Fruit fly (Drosophila melanogaster) whole organism, embryonic: Measurements from ENCODE around the gene CG32248.

ENCODE experiments used
- Abd-B ChIP-seq: fragments of 200-800 bp; sonication (Bioruptor generic); optimal IDR thresholded peaks from 2 replicates; lab custom pipeline; 2018; ENCODE audit warnings: missing biosample characterization, mild to moderate bottlenecking, missing genetic modification characterization, moderate library complexity
- Adf1 ChIP-seq: fragments of 200-800 bp; sonication (Bioruptor generic); IDR thresholded peaks from 2 replicates; pipeline ENCODE4 v1.3.6; 2022; ENCODE audit warnings: missing biosample characterization, missing genetic modification characterization
- Antp ChIP-seq: fragments of 200-800 bp; sonication (Bioruptor generic); optimal IDR thresholded peaks from 3 replicates; lab custom pipeline; 2016; ENCODE audit warnings: missing biosample characterization, missing genetic modification characterization
- CG10462 ChIP-seq: fragments of 200-800 bp; sonication (Bioruptor generic); optimal IDR thresholded peaks from 2 replicates; lab custom pipeline; 2016; ENCODE audit warnings: missing biosample characterization, missing genetic modification characterization
- CG11456 ChIP-seq: fragments of 200-800 bp; sonication (Bioruptor generic); IDR thresholded peaks from 3 replicates; pipeline ENCODE4 v1.3.6; 2022; ENCODE audit warnings: missing biosample characterization, missing genetic modification characterization
- CG13287 ChIP-seq: fragments of 200-800 bp; sonication (Bioruptor generic); IDR thresholded peaks from 2 replicates; pipeline ENCODE4 v1.3.6; 2022; ENCODE audit warnings: missing biosample characterization, missing genetic modification characterization; ENCODE audit not compliant: partially characterized antibody
- CG1529 ChIP-seq: fragments of 200-800 bp; sonication (Bioruptor generic); optimal IDR thresholded peaks from 3 replicates; lab custom pipeline; 2018; ENCODE audit warnings: missing biosample characterization, missing genetic modification characterization
- CG1792 ChIP-seq: fragments of 200-800 bp; sonication (Bioruptor generic); optimal IDR thresholded peaks from 2 replicates; lab custom pipeline; 2016; ENCODE audit warnings: missing biosample characterization, missing genetic modification characterization
- CG18599 ChIP-seq: fragments of 200-800 bp; sonication (Bioruptor generic); optimal IDR thresholded peaks from 3 replicates; lab custom pipeline; 2017; ENCODE audit warnings: missing biosample characterization, missing genetic modification characterization, mild to moderate bottlenecking, moderate library complexity, missing genetic modification reagents
- CG31365 ChIP-seq: fragments of 200-800 bp; sonication (Bioruptor generic); optimal IDR thresholded peaks from 2 replicates; lab custom pipeline; 2018; ENCODE audit warnings: missing biosample characterization, mild to moderate bottlenecking, missing genetic modification characterization
- CG31388 ChIP-seq: fragments of 200-800 bp; sonication (Bioruptor generic); optimal IDR thresholded peaks from 2 replicates; lab custom pipeline; 2016; ENCODE audit warnings: missing biosample characterization, missing genetic modification characterization
- CG34422 ChIP-seq: fragments of 200-800 bp; sonication (Bioruptor generic); IDR thresholded peaks from 3 replicates; pipeline ENCODE4 v1.3.6; 2022; ENCODE audit warnings: missing biosample characterization, missing genetic modification characterization
- CG6689 ChIP-seq: fragments of 200-800 bp; sonication (Bioruptor generic); IDR thresholded peaks from 2 replicates; pipeline ENCODE4 v1.3.6; 2022; ENCODE audit warnings: missing biosample characterization, missing genetic modification characterization
- CG7839 ChIP-seq: fragments of 200-800 bp; sonication (Bioruptor generic); optimal IDR thresholded peaks from 3 replicates; lab custom pipeline; 2018; ENCODE audit warnings: missing biosample characterization, mild to moderate bottlenecking, missing genetic modification characterization, moderate library complexity
- CG8290 ChIP-seq, 3 experiments: fragments of 200-800 bp; sonication (Bioruptor generic); optimal IDR thresholded peaks; 2 replicates each; lab custom pipeline; 2016 to 2019; ENCODE audit warnings: missing biosample characterization in 3 of 3, missing genetic modification characterization in 3 of 3, mild to moderate bottlenecking in 2 of 3, moderate library complexity in 1 of 3
- CG9609 ChIP-seq: fragments of 200-800 bp; sonication (Bioruptor generic); optimal IDR thresholded peaks from 3 replicates; lab custom pipeline; 2016; ENCODE audit warnings: missing biosample characterization, missing genetic modification characterization
- Camta ChIP-seq: fragments of 200-800 bp; sonication (Bioruptor generic); optimal IDR thresholded peaks from 2 replicates; lab custom pipeline; 2016; ENCODE audit warnings: missing biosample characterization, missing genetic modification characterization
- Dad ChIP-seq: fragments of 200-800 bp; sonication (Bioruptor generic); optimal IDR thresholded peaks from 3 replicates; lab custom pipeline; 2016; ENCODE audit warnings: missing biosample characterization, missing genetic modification characterization
- Deaf1 ChIP-seq: fragments of 200-800 bp; optimal IDR thresholded peaks from 3 replicates; lab custom pipeline; 2019; ENCODE audit warnings: missing biosample characterization, mild to moderate bottlenecking, missing genetic modification characterization, moderate library complexity
- Dek ChIP-seq: fragments of 200-800 bp; sonication (Bioruptor generic); optimal IDR thresholded peaks from 3 replicates; lab custom pipeline; 2019; ENCODE audit warnings: missing biosample characterization, mild to moderate bottlenecking, missing genetic modification characterization, moderate library complexity
- Ets65A ChIP-seq: fragments of 200-800 bp; sonication (Bioruptor generic); peaks from one replicate; lab custom pipeline; 2016; ENCODE audit warnings: missing biosample characterization, missing genetic modification characterization
- Fer1 ChIP-seq: fragments of 200-800 bp; sonication (Bioruptor generic); optimal IDR thresholded peaks from 2 replicates; lab custom pipeline; 2017; ENCODE audit warnings: missing biosample characterization, mild to moderate bottlenecking, missing genetic modification characterization
- Fer3 ChIP-seq: fragments of 200-800 bp; sonication (Bioruptor generic); optimal IDR thresholded peaks from 2 replicates; lab custom pipeline; 2018; ENCODE audit warnings: missing biosample characterization, mild to moderate bottlenecking, missing genetic modification characterization, moderate library complexity
- HHEX ChIP-seq: fragments of 200-800 bp; sonication (Bioruptor generic); optimal IDR thresholded peaks from 3 replicates; lab custom pipeline; 2017; ENCODE audit warnings: missing biosample characterization, mild to moderate bottlenecking, missing genetic modification characterization, missing genetic modification reagents
- Neu2 ChIP-seq: fragments of 200-800 bp; sonication (Bioruptor generic); optimal IDR thresholded peaks from 3 replicates; lab custom pipeline; 2016; ENCODE audit warnings: missing biosample characterization, missing genetic modification characterization, borderline replicate concordance
- PHDP ChIP-seq: fragments of 200-800 bp; sonication (Bioruptor generic); optimal IDR thresholded peaks from 3 replicates; lab custom pipeline; 2018; ENCODE audit warnings: missing biosample characterization, mild to moderate bottlenecking, missing genetic modification characterization, moderate library complexity
- Ptx1 ChIP-seq: fragments of 200-800 bp; sonication (Bioruptor generic); IDR thresholded peaks from 2 replicates; pipeline ENCODE4 v1.3.6; 2022; ENCODE audit warnings: missing biosample characterization, missing genetic modification characterization
- Sry-β ChIP-seq: fragments of 200-800 bp; sonication (Bioruptor generic); optimal IDR thresholded peaks from 2 replicates; lab custom pipeline; 2018; ENCODE audit warnings: missing biosample characterization, mild to moderate bottlenecking, missing genetic modification characterization, moderate library complexity
- Trl ChIP-seq, 3 experiments: fragments of >200 bp in 2 of 3; fragments of 200-800 bp in 1 of 3; sonication (Bioruptor generic) in 1 of 3; optimal IDR thresholded peaks; 2 replicates in 1 of 3; 3 replicates in 2 of 3; lab custom pipeline; 2016 to 2017; ENCODE audit warnings: missing biosample characterization in 1 of 3, missing genetic modification characterization in 1 of 3
- al ChIP-seq: fragments of 200-800 bp; sonication (Bioruptor generic); IDR thresholded peaks from 2 replicates; pipeline ENCODE4 v1.3.6; 2022; ENCODE audit warnings: missing biosample characterization, missing genetic modification characterization
- aop ChIP-seq: fragments of 200-800 bp; sonication (Bioruptor generic); IDR thresholded peaks from 2 replicates; pipeline ENCODE4 v1.3.6; 2022; ENCODE audit warnings: missing biosample characterization, missing genetic modification characterization
- bbx ChIP-seq: fragments of 200-800 bp; sonication (Bioruptor generic); IDR thresholded peaks from 2 replicates; pipeline ENCODE4 v1.3.6; 2022; ENCODE audit warnings: missing biosample characterization, missing genetic modification characterization; ENCODE audit not compliant: partially characterized antibody
- bcd ChIP-seq: fragments of 200-800 bp; sonication (Bioruptor generic); optimal IDR thresholded peaks from 2 replicates; lab custom pipeline; 2017; ENCODE audit warnings: missing biosample characterization, mild to moderate bottlenecking, missing genetic modification characterization
- bowl ChIP-seq: fragments of 200-800 bp; sonication (Bioruptor generic); IDR thresholded peaks from 2 replicates; pipeline ENCODE4 v1.3.6; 2022; ENCODE audit warnings: missing biosample characterization, missing genetic modification characterization
- btn ChIP-seq: fragments of 200-800 bp; sonication (Bioruptor generic); optimal IDR thresholded peaks from 2 replicates; lab custom pipeline; 2016; ENCODE audit warnings: missing biosample characterization, missing genetic modification characterization
- chif ChIP-seq, 2 experiments: fragments of 200-800 bp; sonication (Bioruptor generic); optimal IDR thresholded peaks; 3 replicates each; lab custom pipeline; 2016; ENCODE audit warnings: missing biosample characterization in 2 of 2, missing genetic modification characterization in 2 of 2
- crc ChIP-seq: fragments of 200-800 bp; sonication (Bioruptor generic); optimal IDR thresholded peaks from 2 replicates; lab custom pipeline; 2016; ENCODE audit warnings: missing biosample characterization, missing genetic modification characterization
- dati ChIP-seq: fragments of 200-800 bp; sonication (Bioruptor generic); IDR thresholded peaks from 2 replicates; pipeline ENCODE4 v1.3.6; 2022; ENCODE audit warnings: missing biosample characterization, missing genetic modification characterization
- disco-r ChIP-seq: fragments of 200-800 bp; sonication (Bioruptor generic); optimal IDR thresholded peaks from 2 replicates; lab custom pipeline; 2016; ENCODE audit warnings: missing biosample characterization, missing genetic modification characterization
- esg ChIP-seq: fragments of 200-800 bp; sonication (Bioruptor generic); conservative IDR thresholded peaks from 2 replicates; pipeline ENCODE4 v1.3.6; 2022; ENCODE audit warnings: missing biosample characterization, missing genetic modification characterization
- ewg ChIP-seq: fragments of 200-800 bp; sonication (Bioruptor generic); optimal IDR thresholded peaks from 3 replicates; lab custom pipeline; 2017; ENCODE audit warnings: mild to moderate bottlenecking, missing biosample characterization, missing genetic modification reagents, missing genetic modification characterization
- gce ChIP-seq: fragments of 200-800 bp; sonication (Bioruptor generic); IDR thresholded peaks from 3 replicates; pipeline ENCODE4 v1.3.6; 2022; ENCODE audit warnings: missing biosample characterization, missing genetic modification characterization
- gcm2 ChIP-seq: fragments of 200-800 bp; sonication (Bioruptor generic); optimal IDR thresholded peaks from 2 replicates; lab custom pipeline; 2016; ENCODE audit warnings: missing biosample characterization, missing genetic modification characterization
- lab ChIP-seq: fragments of 200-800 bp; sonication (Bioruptor generic); optimal IDR thresholded peaks from 3 replicates; lab custom pipeline; 2017; ENCODE audit warnings: missing biosample characterization, missing genetic modification characterization, mild to moderate bottlenecking, moderate library complexity, missing genetic modification reagents
- mld ChIP-seq: fragments of 200-800 bp; sonication (Bioruptor generic); IDR thresholded peaks from 3 replicates; pipeline ENCODE4 v1.3.6; 2022; ENCODE audit warnings: missing biosample characterization, missing genetic modification characterization; ENCODE audit not compliant: partially characterized antibody
- nau ChIP-seq: fragments of 200-800 bp; sonication (Bioruptor generic); optimal IDR thresholded peaks from 3 replicates; lab custom pipeline; 2017; ENCODE audit warnings: missing biosample characterization, mild to moderate bottlenecking, missing genetic modification characterization, missing genetic modification reagents
- seq ChIP-seq: fragments of 200-800 bp; sonication (Bioruptor generic); IDR thresholded peaks from 2 replicates; pipeline ENCODE4 v1.3.6; 2022; ENCODE audit warnings: missing biosample characterization, missing genetic modification characterization
- sqz ChIP-seq: fragments of 200-800 bp; sonication (Bioruptor generic); optimal IDR thresholded peaks from 3 replicates; lab custom pipeline; 2018; ENCODE audit warnings: missing biosample characterization, mild to moderate bottlenecking, missing genetic modification characterization
- tup ChIP-seq: fragments of 200-800 bp; sonication (Bioruptor generic); optimal IDR thresholded peaks from 2 replicates; lab custom pipeline; 2016; ENCODE audit warnings: missing biosample characterization, mild to moderate bottlenecking, missing genetic modification characterization, moderate library complexity
- vfl ChIP-seq: fragments of 200-800 bp; sonication (Bioruptor generic); optimal IDR thresholded peaks from 2 replicates; lab custom pipeline; 2016; ENCODE audit warnings: missing biosample characterization, missing genetic modification characterization

The CG32248 gene

dm6 chr3L:4428918-4429546, 42.5 kb upstream of the CG32248 start, which contains the start of gene nAChRbeta1 (continued):
- TF ChIP-seq esg (GFP tag; lab: Robert Waterston, UW) (no peak), gcm2 (GFP tag; lab: Kevin White, UChicago) (no peak), chif (GFP tag; optimal IDR thresholded peaks at IDR 0.05; lab: Kevin White, UChicago) (no peak), CG7839 (tag; lab: Kevin White, UChicago) (no peak), CG34422 (peak; percentile 76; the same call in 1 of the 3 replicates), nau (GFP tag; lab: Kevin White, UChicago) (no peak), crc (GFP tag; lab: Kevin White, UChicago) (no peak), btn (GFP tag; lab: Kevin White, UChicago) (no peak), Trl (optimal IDR thresholded peaks at IDR 0.05; lab: Kevin White, UChicago) (peak in 1 of 2 experiments; percentile 17), Trl (GFP tag; optimal IDR thresholded peaks at IDR 0.05; lab: Kevin White, UChicago) (no peak), Fer1 (GFP tag; lab: Kevin White, UChicago) (peak; percentile 24), Fer3 (tag; lab: Kevin White, UChicago) (peak; percentile 20), al (no peak), CG9609 (no peak), seq (GFP tag; lab: Robert Waterston, UW) (no peak), Abd-B (no peak), Ets65A (GFP tag; lab: Kevin White, UChicago) (no peak), CG31388 (GFP tag; lab: Kevin White, UChicago) (no peak), HHEX (no peak), vfl (GFP tag; lab: Kevin White, UChicago) (no peak), CG13287 (GFP tag; lab: Robert Waterston, UW) (no peak), CG31365 (tag; lab: Kevin White, UChicago) (no peak), Deaf1 (peak; percentile 61), Antp (GFP tag; lab: Kevin White, UChicago) (no peak), CG10462 (GFP tag; lab: Kevin White, UChicago) (no peak), dati (GFP tag; lab: Robert Waterston, UW) (no peak), sqz (GFP tag; lab: Kevin White, UChicago) (peak; percentile 10), aop (no peak), ewg (GFP tag; lab: Kevin White, UChicago) (peak; percentile 74), lab (GFP tag; lab: Kevin White, UChicago) (peak; percentile 4), Dad (GFP tag; lab: Kevin White, UChicago) (no peak), PHDP (tag; lab: Kevin White, UChicago) (no peak), mld (GFP tag; lab: Robert Waterston, UW) (no peak), CG18599 (GFP tag; lab: Kevin White, UChicago) (no peak), Dek (no peak), disco-r (GFP tag; lab: Kevin White, UChicago) (no peak), CG1529 (GFP tag; lab: Kevin White, UChicago) (no peak), bcd (GFP tag; lab: Kevin White, UChicago) (no peak), CG11456 (GFP tag; lab: Robert Waterston, UW) (no peak), Ptx1 (GFP tag; lab: Robert Waterston, UW) (no peak), bbx (GFP tag; lab: Robert Waterston, UW) (no peak), bowl (no peak), gce (GFP tag; lab: Robert Waterston, UW) (no peak), Camta (GFP tag; lab: Kevin White, UChicago) (no peak), CG6689 (GFP tag; lab: Robert Waterston, UW) (no peak), CG8290 (GFP tag; optimal IDR thresholded peaks at IDR 0.05; lab: Kevin White, UChicago) (no peak), CG8290 (tag; optimal IDR thresholded peaks at IDR 0.05; lab: Kevin White, UChicago) (no peak), Sry-β (no peak), CG1792 (GFP tag; lab: Kevin White, UChicago) (no peak), Adf1 (no peak), Neu2 (GFP tag; lab: Kevin White, UChicago) (no peak), tup (GFP tag; lab: Kevin White, UChicago) (no peak)
